Worm (Caenorhabditis elegans): ENCODE data around the gene zip-9.

- TF ChIP-seq hlh-30 (tag; optimal IDR thresholded peaks at IDR 0.05; ENCODE audit: insufficient read depth) (no peak), F13H6.1 (tag; optimal IDR thresholded peaks at IDR 0.05) (no peak), pha-2 (tag; optimal IDR thresholded peaks at IDR 0.05) (no peak), ets-4 (tag; optimal IDR thresholded peaks at IDR 0.05) (no peak), nhr-11 (tag; optimal IDR thresholded peaks at IDR 0.05) (no peak), dve-1 (tag; optimal IDR thresholded peaks at IDR 0.05) (no peak), ceh-19 (GFP tag; optimal IDR thresholded peaks at IDR 0.05) (no peak), unc-3 (GFP tag; conservative IDR thresholded peaks at IDR 0.05) (no peak), unc-3 (tag; optimal IDR thresholded peaks at IDR 0.05) (no peak)
These were observed 3.5 kb upstream of the zip-9 start, which contains the start of gene F17C11.11 for ce11 chrV:10938739-10939138.

Measured in whole organism, late embryonic.